Worm (Caenorhabditis elegans): ENCODE measurements around the gene F28B1.2.

DNA sequence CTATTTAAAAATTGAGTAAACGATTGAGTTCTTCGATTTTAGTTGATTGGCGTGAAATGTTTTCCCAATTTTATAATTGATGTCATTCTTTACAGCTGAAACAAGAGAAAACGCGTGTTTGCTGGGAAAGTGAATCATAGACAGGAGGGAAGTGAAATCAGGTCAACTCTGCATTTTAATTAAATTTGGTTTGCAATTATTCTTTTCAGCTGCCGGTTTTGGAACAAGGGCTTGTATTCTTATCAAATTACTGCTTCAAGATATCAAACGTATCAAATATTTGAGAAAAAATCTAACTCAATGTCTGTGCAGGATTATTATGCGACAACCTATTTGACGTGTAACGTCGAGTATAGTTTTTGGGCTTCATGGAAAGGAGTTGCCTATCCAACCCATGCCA lies 27.8 kb upstream of the F28B1.2 start, which contains the start of gene srh-97:
- TF ChIP-seq fos-1 (tag; optimal IDR thresholded peaks at IDR 0.05), result no peak
- no peak for TF ChIP-seq mdl-1 (tag; optimal IDR thresholded peaks at IDR 0.05)
- TF ChIP-seq nhr-11 (tag; optimal IDR thresholded peaks at IDR 0.05), result no peak
- TF ChIP-seq ztf-11 (tag; optimal IDR thresholded peaks at IDR 0.05), result no peak
- TF ChIP-seq unc-55 (GFP tag; optimal IDR thresholded peaks at IDR 0.05), result no peak
- no peak for TF ChIP-seq aly-2 (tag; optimal IDR thresholded peaks at IDR 0.05)
- no peak for TF ChIP-seq nhr-23 (tag; optimal IDR thresholded peaks at IDR 0.05)
- TF ChIP-seq unc-62 (GFP tag; optimal IDR thresholded peaks at IDR 0.05), result no peak
- no peak for TF ChIP-seq nhr-77 (tag; optimal IDR thresholded peaks at IDR 0.05)
- no peak for TF ChIP-seq nhr-237 (tag; optimal IDR thresholded peaks at IDR 0.05)
- no peak for TF ChIP-seq ZK546.5 (tag; optimal IDR thresholded peaks at IDR 0.05)
- no peak for TF ChIP-seq snpc-4 (tag; optimal IDR thresholded peaks at IDR 0.05)
- TF ChIP-seq nhr-10 (tag; optimal IDR thresholded peaks at IDR 0.05), result no peak

Data from whole organism, L2 larva.